Fruit fly (Drosophila melanogaster): ENCODE data around the gene Dif.

Dif gene

dm6 chr2L:17410358-17410757, 22.6 kb downstream of the Dif start, which contains the start of the genes Polr2J and CG15141 (continued):
- TF ChIP-seq CG6276 (GFP tag; optimal IDR thresholded peaks at IDR 0.05): no peak
- TF ChIP-seq CG31627 (GFP tag; optimal IDR thresholded peaks at IDR 0.05): peak; percentile 81
- peak; percentile 62 for TF ChIP-seq Ets21C (GFP tag; optimal IDR thresholded peaks at IDR 0.05)
- peak; percentile 61 for TF ChIP-seq CG11902 (GFP tag; optimal IDR thresholded peaks at IDR 0.05)
- peak; percentile 73 for TF ChIP-seq Sox14 (GFP tag; optimal IDR thresholded peaks at IDR 0.05)
- TF ChIP-seq CG1621 (tag; optimal IDR thresholded peaks at IDR 0.05): no peak
- TF ChIP-seq Eip93F (GFP tag; optimal IDR thresholded peaks at IDR 0.05): peak; percentile 27
- no peak for TF ChIP-seq CG10669 (GFP tag; optimal IDR thresholded peaks at IDR 0.05)
- TF ChIP-seq CG11294 (GFP tag; IDR thresholded peaks at IDR 0.05): peak; percentile 17; the same call in 1 of the 2 replicates
- peak; percentile 73 for TF ChIP-seq Ets96B (tag; optimal IDR thresholded peaks at IDR 0.05)
- TF ChIP-seq OdsH (GFP tag; optimal IDR thresholded peaks at IDR 0.05): peak; percentile 83
- TF ChIP-seq CG6808 (GFP tag; optimal IDR thresholded peaks at IDR 0.05): no peak
- TF ChIP-seq dsx (GFP tag; optimal IDR thresholded peaks at IDR 0.05; ENCODE audit: poor library complexity, severe bottlenecking): no peak
- no peak for TF ChIP-seq CG16779 (tag; optimal IDR thresholded peaks at IDR 0.05)
- TF ChIP-seq CG3919 (GFP tag; optimal IDR thresholded peaks at IDR 0.05): no peak
- TF ChIP-seq fd59A (GFP tag; optimal IDR thresholded peaks at IDR 0.05): peak; percentile 57

dm6 chr2L:17402493-17402892, 30.5 kb downstream of the Dif start:
- TF ChIP-seq CG4318 (GFP tag; optimal IDR thresholded peaks at IDR 0.05) (no peak), CG8319 (GFP tag; optimal IDR thresholded peaks at IDR 0.05) (no peak), CG3919 (GFP tag; optimal IDR thresholded peaks at IDR 0.05) (no peak), CG8119 (GFP tag; IDR thresholded peaks at IDR 0.05) (no peak)

DNA sequence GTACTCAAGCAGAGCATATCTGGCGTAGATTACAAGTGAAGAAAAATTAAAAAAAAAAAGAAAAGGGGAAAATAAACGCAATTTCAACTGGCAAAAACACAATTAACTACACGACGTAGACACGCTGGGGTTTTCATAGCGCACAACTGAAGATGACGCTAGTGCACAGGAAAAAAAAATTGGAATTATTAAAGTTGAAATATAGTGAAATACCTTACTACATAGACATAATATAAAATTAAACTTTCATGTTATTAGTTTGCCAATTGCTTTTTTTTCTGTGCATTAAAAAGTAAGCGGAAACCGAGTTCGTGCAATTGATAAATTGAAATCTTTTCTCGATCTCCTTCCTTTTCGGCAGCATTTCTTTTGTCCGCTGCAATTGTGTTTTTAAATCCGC, 35.6 kb downstream of the Dif start:
- peak; percentile 39; the same call in 1 of the 3 replicates for TF ChIP-seq CG8119 (GFP tag; IDR thresholded peaks at IDR 0.05)
- TF ChIP-seq CG32006 (GFP tag; optimal IDR thresholded peaks at IDR 0.05): peak; percentile 32
- TF ChIP-seq pdm3 (GFP tag; optimal IDR thresholded peaks at IDR 0.05): no peak
- peak; percentile 6 for TF ChIP-seq CG34406 (GFP tag; optimal IDR thresholded peaks at IDR 0.05)
- TF ChIP-seq Sox15 (GFP tag; optimal IDR thresholded peaks at IDR 0.05): no peak
- TF ChIP-seq vri (GFP tag; optimal IDR thresholded peaks at IDR 0.05): no peak
- 0 out of 3 replicates have a peak, but pooled peaks have one; percentile 32 for TF ChIP-seq eg (GFP tag; IDR thresholded peaks at IDR 0.05)
- no peak for TF ChIP-seq Gug (GFP tag; IDR thresholded peaks at IDR 0.05)
- TF ChIP-seq salr (GFP tag; optimal IDR thresholded peaks at IDR 0.05): no peak
- no peak for TF ChIP-seq Eip93F (GFP tag; optimal IDR thresholded peaks at IDR 0.05)
- no peak for TF ChIP-seq Hr39 (GFP tag; optimal IDR thresholded peaks at IDR 0.05)
- TF ChIP-seq Eip75B (GFP tag; optimal IDR thresholded peaks at IDR 0.05): no peak
- TF ChIP-seq CG11294 (GFP tag; IDR thresholded peaks at IDR 0.05): no peak
- TF ChIP-seq achi (GFP tag; optimal IDR thresholded peaks at IDR 0.05): no peak
- TF ChIP-seq CG11762 (GFP tag; optimal IDR thresholded peaks at IDR 0.05; ENCODE audit: insufficient read depth): no peak
- peak; percentile 80 for TF ChIP-seq Eip78C (GFP tag)
- no peak for TF ChIP-seq svp (GFP tag)
- TF ChIP-seq OdsH (GFP tag; optimal IDR thresholded peaks at IDR 0.05): peak; percentile 5
- no peak for TF ChIP-seq fd59A (GFP tag; optimal IDR thresholded peaks at IDR 0.05)
- TF ChIP-seq CG6276 (GFP tag; optimal IDR thresholded peaks at IDR 0.05): peak; percentile 20
- no peak for TF ChIP-seq fkh (GFP tag; optimal IDR thresholded peaks at IDR 0.05)
- TF ChIP-seq CG6854 (GFP tag; optimal IDR thresholded peaks at IDR 0.05): no peak
- TF ChIP-seq CG15336 (GFP tag; IDR thresholded peaks at IDR 0.05): peak; percentile 43
- TF ChIP-seq dac (GFP tag; optimal IDR thresholded peaks at IDR 0.05): peak; percentile 33
- TF ChIP-seq CG10669 (GFP tag; optimal IDR thresholded peaks at IDR 0.05): no peak
- no peak for TF ChIP-seq topi (GFP tag; optimal IDR thresholded peaks at IDR 0.05)
- no peak for TF ChIP-seq CG6792 (GFP tag; optimal IDR thresholded peaks at IDR 0.05)
- peak; percentile 1 for TF ChIP-seq Met (GFP tag; optimal IDR thresholded peaks at IDR 0.05)
- TF ChIP-seq net (GFP tag; optimal IDR thresholded peaks at IDR 0.05): peak; percentile 0
- TF ChIP-seq CG9139 (GFP tag; optimal IDR thresholded peaks at IDR 0.05): no peak
- TF ChIP-seq CG3919 (GFP tag; optimal IDR thresholded peaks at IDR 0.05): peak; percentile 15
- TF ChIP-seq CG16779 (tag; optimal IDR thresholded peaks at IDR 0.05): no peak
- TF ChIP-seq Hr4 (GFP tag; optimal IDR thresholded peaks at IDR 0.05): peak; percentile 60
